Worm (Caenorhabditis elegans): ENCODE results near the gene F28F9.2.

DNA sequence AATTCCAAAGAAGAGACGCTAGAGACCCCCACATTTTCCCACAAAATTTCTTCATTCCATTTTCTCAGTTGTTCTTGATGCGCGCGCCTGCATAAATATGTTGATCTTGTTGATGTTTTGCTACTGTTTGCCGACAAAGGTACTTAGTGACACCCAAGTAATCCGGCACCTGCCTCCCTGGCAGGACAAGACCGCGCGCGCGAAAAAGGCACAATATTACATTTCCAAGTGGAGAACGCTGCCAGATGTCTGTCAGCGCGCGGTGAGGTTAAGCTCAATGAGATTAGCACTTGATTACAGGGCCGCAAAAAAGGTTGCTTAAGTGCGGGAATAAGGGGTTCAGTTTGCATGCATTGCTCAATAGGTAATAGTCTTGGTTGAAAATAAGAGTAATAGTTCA is 2.1 kb downstream of the F28F9.2 start:
- TF ChIP-seq pes-1 (GFP tag; IDR thresholded peaks at IDR 0.05) = no peak
- TF ChIP-seq flt-1 (GFP tag; IDR thresholded peaks at IDR 0.05) = no peak
- no peak for TF ChIP-seq ama-1 (optimal IDR thresholded peaks at IDR 0.05)
- TF ChIP-seq hmg-4 (GFP tag; optimal IDR thresholded peaks at IDR 0.05) = no peak
- TF ChIP-seq ceh-13 (GFP tag; optimal IDR thresholded peaks at IDR 0.05) = no peak
- TF ChIP-seq F13C5.2 (tag; optimal IDR thresholded peaks at IDR 0.05) = no peak
- no peak for TF ChIP-seq hmbx-1 (tag; optimal IDR thresholded peaks at IDR 0.05)
- TF ChIP-seq hnd-1 (tag; optimal IDR thresholded peaks at IDR 0.05) = no peak
- no peak for TF ChIP-seq sea-1 (GFP tag; conservative IDR thresholded peaks at IDR 0.05)
- TF ChIP-seq tra-4 (tag; optimal IDR thresholded peaks at IDR 0.05) = no peak
- no peak for TF ChIP-seq tbx-37 (GFP tag; conservative IDR thresholded peaks at IDR 0.05)

Data from whole organism, early embryonic.